Fruit fly (Drosophila melanogaster) whole organism, embryonic: Measurements from ENCODE around the gene spo.

ENCODE experiments used
- Antp ChIP-seq: fragments of 200-800 bp; sonication (Bioruptor generic); optimal IDR thresholded peaks from 3 replicates; lab custom pipeline; 2016; ENCODE audit warnings: missing biosample characterization, missing genetic modification characterization
- CG11504 ChIP-seq: fragments of 200-800 bp; sonication (Bioruptor generic); optimal IDR thresholded peaks from 3 replicates; lab custom pipeline; 2019; ENCODE audit warnings: missing biosample characterization, mild to moderate bottlenecking, missing genetic modification characterization, moderate library complexity
- CG11695 ChIP-seq: fragments of 200-800 bp; sonication (Bioruptor generic); IDR thresholded peaks from 3 replicates; pipeline ENCODE4 v1.3.6; 2022; ENCODE audit warnings: missing biosample characterization, missing genetic modification characterization
- CG12744 ChIP-seq: fragments of 200-800 bp; sonication (Bioruptor generic); optimal IDR thresholded peaks from 2 replicates; lab custom pipeline; 2016; ENCODE audit warnings: missing biosample characterization, missing genetic modification characterization
- CG12769 ChIP-seq: fragments of 200-800 bp; sonication (Bioruptor generic); optimal IDR thresholded peaks from 2 replicates; lab custom pipeline; 2019; ENCODE audit warnings: missing biosample characterization, mild to moderate bottlenecking, missing genetic modification characterization, moderate library complexity
- CG14710 ChIP-seq: fragments of 200-800 bp; sonication (Bioruptor generic); optimal IDR thresholded peaks from 3 replicates; lab custom pipeline; 2019; ENCODE audit warnings: missing biosample characterization, mild to moderate bottlenecking, missing genetic modification characterization, moderate library complexity
- CG14860 ChIP-seq: fragments of 200-800 bp; sonication (Bioruptor generic); IDR thresholded peaks from 3 replicates; pipeline ENCODE4 v1.3.6; 2022; ENCODE audit warnings: missing biosample characterization, missing genetic modification characterization; ENCODE audit not compliant: partially characterized antibody
- CG14965 ChIP-seq: fragments of 200-800 bp; sonication (Bioruptor generic); optimal IDR thresholded peaks from 2 replicates; lab custom pipeline; 2016; ENCODE audit warnings: missing biosample characterization, missing genetic modification characterization, borderline replicate concordance
- CG1603 ChIP-seq: fragments of 200-800 bp; sonication (Bioruptor generic); optimal IDR thresholded peaks from 2 replicates; lab custom pipeline; 2019; ENCODE audit warnings: missing biosample characterization, mild to moderate bottlenecking, missing genetic modification characterization, moderate library complexity
- CG17612 ChIP-seq: fragments of 200-800 bp; sonication (Bioruptor generic); IDR thresholded peaks from 2 replicates; pipeline ENCODE4 v1.3.6; 2022; ENCODE audit warnings: missing biosample characterization, missing genetic modification characterization
- CG17802 ChIP-seq: fragments of 200-800 bp; sonication (Bioruptor generic); optimal IDR thresholded peaks from 2 replicates; lab custom pipeline; 2018; ENCODE audit warnings: missing biosample characterization, mild to moderate bottlenecking, missing genetic modification characterization, moderate library complexity
- CG17829 ChIP-seq: fragments of 200-800 bp; optimal IDR thresholded peaks from 2 replicates; lab custom pipeline; 2019; ENCODE audit warnings: missing biosample characterization, mild to moderate bottlenecking, missing genetic modification characterization, moderate library complexity
- CG2116 ChIP-seq: fragments of 200-800 bp; sonication (Bioruptor generic); optimal IDR thresholded peaks from 3 replicates; lab custom pipeline; 2018; ENCODE audit warnings: missing biosample characterization, mild to moderate bottlenecking, missing genetic modification characterization
- CG3065 ChIP-seq: fragments of 200-800 bp; sonication (Bioruptor generic); optimal IDR thresholded peaks from 2 replicates; lab custom pipeline; 2016; ENCODE audit warnings: missing biosample characterization, missing genetic modification characterization
- CG31441 ChIP-seq: fragments of 200-800 bp; sonication (Bioruptor generic); IDR thresholded peaks from 2 replicates; pipeline ENCODE4 v1.3.6; 2022; ENCODE audit warnings: missing biosample characterization, missing genetic modification characterization
- CG5245 ChIP-seq: fragments of 200-800 bp; sonication (Bioruptor generic); optimal IDR thresholded peaks from 3 replicates; lab custom pipeline; 2016; ENCODE audit warnings: missing biosample characterization, missing genetic modification characterization
- CG6791 ChIP-seq: fragments of 200-800 bp; sonication (Bioruptor generic); IDR thresholded peaks from 3 replicates; pipeline ENCODE4 v1.3.6; 2022; ENCODE audit warnings: missing biosample characterization, missing genetic modification characterization; ENCODE audit not compliant: partially characterized antibody
- D ChIP-seq, 2 experiments: fragments of 200-800 bp in 1 of 2; fragments of >200 bp in 1 of 2; sonication (Bioruptor generic) in 1 of 2; optimal IDR thresholded peaks; 2 replicates in 1 of 2; 3 replicates in 1 of 2; lab custom pipeline; 2017; ENCODE audit warnings: mild to moderate bottlenecking in 1 of 2, missing biosample characterization in 1 of 2, missing genetic modification characterization in 1 of 2, missing genetic modification reagents in 1 of 2
- Deaf1 ChIP-seq: fragments of 200-800 bp; optimal IDR thresholded peaks from 3 replicates; lab custom pipeline; 2019; ENCODE audit warnings: missing biosample characterization, mild to moderate bottlenecking, missing genetic modification characterization, moderate library complexity
- Dek ChIP-seq: fragments of 200-800 bp; sonication (Bioruptor generic); optimal IDR thresholded peaks from 3 replicates; lab custom pipeline; 2019; ENCODE audit warnings: missing biosample characterization, mild to moderate bottlenecking, missing genetic modification characterization, moderate library complexity
- Dfd ChIP-seq, 2 experiments: fragments of >200 bp; optimal IDR thresholded peaks; 2 replicates each; lab custom pipeline; 2017; ENCODE audit warnings: missing biosample characterization in 2 of 2, missing genetic modification characterization in 2 of 2
- Drgx ChIP-seq: fragments of 200-800 bp; sonication (Bioruptor generic); IDR thresholded peaks from 2 replicates; pipeline ENCODE4 v1.3.6; 2022; ENCODE audit warnings: missing biosample characterization, missing genetic modification characterization
- Ets97D ChIP-seq: fragments of 200-800 bp; sonication (Bioruptor generic); optimal IDR thresholded peaks from 3 replicates; lab custom pipeline; 2016; ENCODE audit warnings: missing biosample characterization, missing genetic modification characterization
- HLH54F ChIP-seq: fragments of 200-800 bp; sonication (Bioruptor generic); optimal IDR thresholded peaks from 3 replicates; lab custom pipeline; 2016; ENCODE audit warnings: missing biosample characterization, missing genetic modification characterization
- HmgZ ChIP-seq: fragments of 200-800 bp; sonication (Bioruptor generic); optimal IDR thresholded peaks from 2 replicates; lab custom pipeline; 2018; ENCODE audit warnings: missing biosample characterization, mild to moderate bottlenecking, missing genetic modification characterization
- Max ChIP-seq: fragments of 200-800 bp; sonication (Bioruptor generic); optimal IDR thresholded peaks from 2 replicates; lab custom pipeline; 2016; ENCODE audit warnings: missing biosample characterization, mild to moderate bottlenecking, missing genetic modification characterization
- Nf-YA ChIP-seq: fragments of 200-800 bp; sonication (Bioruptor generic); IDR thresholded peaks from 2 replicates; pipeline ENCODE4 v1.3.6; 2022; ENCODE audit warnings: missing biosample characterization, missing genetic modification characterization
- Nf-YC ChIP-seq: fragments of 200-800 bp; optimal IDR thresholded peaks from 3 replicates; lab custom pipeline; 2019; ENCODE audit warnings: missing biosample characterization, mild to moderate bottlenecking, missing genetic modification characterization, moderate library complexity
- Side ChIP-seq: fragments of 200-800 bp; sonication (Bioruptor generic); optimal IDR thresholded peaks from 2 replicates; lab custom pipeline; 2016; ENCODE audit warnings: missing biosample characterization, missing genetic modification characterization
- Spps ChIP-seq: fragments of 200-800 bp; sonication (Bioruptor generic); optimal IDR thresholded peaks from 2 replicates; lab custom pipeline; 2018; ENCODE audit warnings: missing biosample characterization, mild to moderate bottlenecking, missing genetic modification characterization
- ara ChIP-seq: fragments of 200-800 bp; sonication (Bioruptor generic); IDR thresholded peaks from 2 replicates; pipeline ENCODE4 v1.3.6; 2022; ENCODE audit warnings: missing biosample characterization, missing genetic modification characterization
- btn ChIP-seq: fragments of 200-800 bp; sonication (Bioruptor generic); optimal IDR thresholded peaks from 2 replicates; lab custom pipeline; 2016; ENCODE audit warnings: missing biosample characterization, missing genetic modification characterization
- cato ChIP-seq: fragments of 200-800 bp; sonication (Bioruptor generic); optimal IDR thresholded peaks from 2 replicates; lab custom pipeline; 2016; ENCODE audit warnings: missing biosample characterization, missing genetic modification characterization, borderline replicate concordance
- crp ChIP-seq, 2 experiments: fragments of 200-800 bp; sonication (Bioruptor generic); optimal IDR thresholded peaks; 2 replicates in 1 of 2; 3 replicates in 1 of 2; lab custom pipeline; 2017; ENCODE audit warnings: missing biosample characterization in 2 of 2, missing genetic modification characterization in 2 of 2, mild to moderate bottlenecking in 1 of 2, moderate library complexity in 1 of 2
- disco-r ChIP-seq: fragments of 200-800 bp; sonication (Bioruptor generic); optimal IDR thresholded peaks from 2 replicates; lab custom pipeline; 2016; ENCODE audit warnings: missing biosample characterization, missing genetic modification characterization
- gce ChIP-seq: fragments of 200-800 bp; sonication (Bioruptor generic); IDR thresholded peaks from 3 replicates; pipeline ENCODE4 v1.3.6; 2022; ENCODE audit warnings: missing biosample characterization, missing genetic modification characterization
- grau ChIP-seq: fragments of 200-800 bp; optimal IDR thresholded peaks from 3 replicates; lab custom pipeline; 2019; ENCODE audit warnings: missing biosample characterization, mild to moderate bottlenecking, missing genetic modification characterization, moderate library complexity
- insv ChIP-seq, 2 experiments: fragments of 200-800 bp; sonication (Bioruptor generic); optimal IDR thresholded peaks; 3 replicates each; lab custom pipeline; 2016 to 2018; ENCODE audit warnings: missing biosample characterization in 2 of 2, missing genetic modification characterization in 2 of 2
- jigr1 ChIP-seq: fragments of 200-800 bp; sonication (Bioruptor generic); IDR thresholded peaks from 3 replicates; pipeline ENCODE4 v1.3.6; 2022; ENCODE audit warnings: missing biosample characterization, missing genetic modification characterization
- jumu ChIP-seq: fragments of 200-800 bp; sonication (Bioruptor generic); optimal IDR thresholded peaks from 3 replicates; lab custom pipeline; 2016; ENCODE audit warnings: missing biosample characterization, missing genetic modification characterization
- kay ChIP-seq: fragments of 200-800 bp; sonication (Bioruptor generic); optimal IDR thresholded peaks from 2 replicates; lab custom pipeline; 2016; ENCODE audit warnings: missing biosample characterization, missing genetic modification characterization
- knrl ChIP-seq: fragments of 200-800 bp; sonication (Bioruptor generic); IDR thresholded peaks from 3 replicates; pipeline ENCODE4 v1.3.6; 2022; ENCODE audit warnings: missing biosample characterization, missing genetic modification characterization; ENCODE audit not compliant: partially characterized antibody
- sd ChIP-seq: fragments of 200-800 bp; sonication (Bioruptor generic); optimal IDR thresholded peaks from 3 replicates; lab custom pipeline; 2018; ENCODE audit warnings: missing biosample characterization, mild to moderate bottlenecking, missing genetic modification characterization, moderate library complexity
- seq ChIP-seq: fragments of 200-800 bp; sonication (Bioruptor generic); IDR thresholded peaks from 2 replicates; pipeline ENCODE4 v1.3.6; 2022; ENCODE audit warnings: missing biosample characterization, missing genetic modification characterization
- so ChIP-seq: fragments of 200-800 bp; sonication (Bioruptor generic); IDR thresholded peaks from 3 replicates; pipeline ENCODE4 v1.3.6; 2022; ENCODE audit warnings: missing biosample characterization, missing genetic modification characterization
- tll ChIP-seq, 2 experiments: fragments of 200-800 bp in 1 of 2; fragments of >200 bp in 1 of 2; sonication (Bioruptor generic) in 1 of 2; optimal IDR thresholded peaks; 2 replicates each; lab custom pipeline; 2017 to 2019; ENCODE audit warnings: missing biosample characterization in 2 of 2, missing genetic modification characterization in 2 of 2, mild to moderate bottlenecking in 1 of 2, moderate library complexity in 1 of 2
- tup ChIP-seq: fragments of 200-800 bp; sonication (Bioruptor generic); optimal IDR thresholded peaks from 2 replicates; lab custom pipeline; 2016; ENCODE audit warnings: missing biosample characterization, mild to moderate bottlenecking, missing genetic modification characterization, moderate library complexity
- vvl ChIP-seq: fragments of 200-800 bp; sonication (Bioruptor generic); IDR thresholded peaks from 2 replicates; pipeline ENCODE4 v1.3.6; 2022; ENCODE audit warnings: missing biosample characterization, missing genetic modification characterization

The spo gene

DNA sequence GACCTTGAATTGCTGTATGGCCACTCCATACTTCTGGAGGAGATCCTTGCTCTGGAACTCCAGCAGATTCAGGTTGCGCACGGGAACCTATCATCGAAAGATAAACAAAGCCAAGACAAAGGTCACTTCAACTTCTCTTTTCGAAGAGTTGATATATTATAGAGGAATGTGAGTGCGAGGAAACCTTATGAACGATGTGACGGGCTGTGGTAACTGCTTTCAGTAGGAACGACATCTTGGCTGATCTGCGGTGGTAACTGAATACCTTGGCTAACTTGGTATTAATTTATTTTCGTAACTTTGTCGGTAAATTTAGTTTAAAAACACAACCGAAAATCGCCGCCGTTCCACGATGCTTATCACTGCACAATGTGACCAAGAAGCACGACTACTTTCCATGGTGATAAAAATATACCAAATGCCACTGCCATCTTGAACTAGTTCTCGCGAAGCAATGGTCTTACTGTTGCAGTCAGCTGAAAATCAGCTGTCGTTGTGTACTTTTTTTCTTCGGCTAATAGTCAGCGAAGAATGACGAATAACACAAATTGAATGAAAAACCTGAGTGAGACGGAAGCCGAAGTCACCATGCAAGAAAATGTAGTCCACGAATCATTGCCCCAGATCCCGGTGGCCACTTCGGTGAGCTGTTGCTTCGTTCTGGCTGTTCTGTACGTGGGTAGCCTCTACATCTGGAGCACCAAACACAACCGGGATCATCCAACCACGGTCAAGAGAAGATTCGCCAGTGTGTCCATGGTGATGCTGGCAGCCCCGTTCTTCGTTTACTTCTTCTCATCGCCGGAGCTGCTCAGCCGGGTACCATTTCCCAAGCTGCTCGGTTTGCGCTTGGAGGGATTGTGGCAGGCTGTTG, 28.8 kb downstream of the spo start, which contains the start of the genes ScsbetaG and Sras (continued):
- TF ChIP-seq CG17612 (GFP tag; lab: Robert Waterston, UW) (no peak), Drgx (GFP tag; lab: Robert Waterston, UW) (no peak), insv (GFP tag; optimal IDR thresholded peaks at IDR 0.05; lab: Kevin White, UChicago) (no peak), Nf-YA (no peak), vvl (GFP tag; lab: Robert Waterston, UW) (no peak), tup (GFP tag; lab: Kevin White, UChicago) (no peak), CG2116 (GFP tag; lab: Kevin White, UChicago) (peak; percentile 10), Ets97D (GFP tag; lab: Kevin White, UChicago) (peak; percentile 15), Dfd (GFP tag; optimal IDR thresholded peaks at IDR 0.05; lab: Kevin White, UChicago) (no peak), gce (GFP tag; lab: Robert Waterston, UW) (no peak), CG12744 (GFP tag; lab: Kevin White, UChicago) (no peak), seq (no peak), CG1603 (tag; lab: Kevin White, UChicago) (peak; percentile 65), Max (GFP tag; lab: Kevin White, UChicago) (no peak), CG31441 (GFP tag; lab: Robert Waterston, UW) (no peak), CG6791 (peak; percentile 4; the same call in 1 of the 3 replicates), HmgZ (peak; percentile 66), sd (peak; percentile 56), Spps (tag; lab: Kevin White, UChicago) (no peak), CG3065 (GFP tag; lab: Kevin White, UChicago) (no peak), btn (GFP tag; lab: Kevin White, UChicago) (no peak), Dek (tag; lab: Kevin White, UChicago) (no peak), Deaf1 (tag; lab: Kevin White, UChicago) (peak; percentile 49), CG17829 (peak; percentile 12), CG14860 (GFP tag; lab: Robert Waterston, UW) (no peak), cato (GFP tag; lab: Kevin White, UChicago) (no peak), disco-r (GFP tag; lab: Kevin White, UChicago) (no peak), knrl (GFP tag; lab: Robert Waterston, UW) (0 out of 3 replicates have a peak, but pooled peaks have one; percentile 28), CG17802 (no peak), D (optimal IDR thresholded peaks at IDR 0.05; lab: Kevin White, UChicago) (peak; percentile 75), D (GFP tag; optimal IDR thresholded peaks at IDR 0.05; lab: Kevin White, UChicago) (no peak), so (GFP tag; lab: Robert Waterston, UW) (no peak), crp (GFP tag; optimal IDR thresholded peaks at IDR 0.05; lab: Kevin White, UChicago) (peak; percentile 95 to 100), grau (tag; lab: Kevin White, UChicago) (no peak), ara (no peak), CG11504 (tag; lab: Kevin White, UChicago) (no peak), CG5245 (GFP tag; lab: Kevin White, UChicago) (no peak), CG12769 (tag; lab: Kevin White, UChicago) (no peak), Nf-YC (tag; lab: Kevin White, UChicago) (peak; percentile 1), jigr1 (GFP tag; lab: Robert Waterston, UW) (no peak), Antp (GFP tag; lab: Kevin White, UChicago) (no peak), jumu (GFP tag; lab: Kevin White, UChicago) (no peak), HLH54F (GFP tag; lab: Kevin White, UChicago) (no peak), tll (GFP tag; optimal IDR thresholded peaks at IDR 0.05; lab: Kevin White, UChicago) (peak in 1 of 2 experiments; percentile 2), CG14710 (tag; lab: Kevin White, UChicago) (peak; percentile 24), kay (GFP tag; lab: Kevin White, UChicago) (no peak), CG11695 (GFP tag; lab: Robert Waterston, UW) (no peak), CG14965 (GFP tag; lab: Kevin White, UChicago) (no peak), Side (no peak)
